Worm (Caenorhabditis elegans): ENCODE results near the gene dmsr-10.

The dmsr-10 gene

DNA sequence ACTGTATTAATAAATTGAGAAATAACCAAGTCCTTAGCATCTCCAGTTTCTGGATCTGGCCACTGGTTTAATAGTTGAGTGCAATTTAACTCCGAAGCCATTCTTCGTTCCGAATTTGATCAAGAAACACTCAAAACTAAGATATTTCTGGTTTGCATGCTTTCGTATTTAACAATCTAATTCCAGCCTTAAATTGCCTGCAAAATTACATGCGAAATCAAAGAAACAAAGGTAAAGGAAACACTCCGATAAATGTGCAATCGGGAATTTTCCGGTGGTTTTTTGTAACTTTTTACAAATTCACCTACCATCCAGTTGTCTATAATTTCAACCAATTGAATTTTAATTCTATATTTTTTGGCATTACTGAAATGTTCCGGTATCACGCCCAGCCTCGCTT lies at the start of gene dmsr-10:
Gene dmsr-10, minus strand, starts transcription at position 101 of the 400 bp plus-strand sequence.
- TF ChIP-seq dao-5 (tag; optimal IDR thresholded peaks at IDR 0.05) (no peak), him-1 (tag; optimal IDR thresholded peaks at IDR 0.05) (no peak), W03F9.2 (tag; optimal IDR thresholded peaks at IDR 0.05) (no peak)

DNA sequence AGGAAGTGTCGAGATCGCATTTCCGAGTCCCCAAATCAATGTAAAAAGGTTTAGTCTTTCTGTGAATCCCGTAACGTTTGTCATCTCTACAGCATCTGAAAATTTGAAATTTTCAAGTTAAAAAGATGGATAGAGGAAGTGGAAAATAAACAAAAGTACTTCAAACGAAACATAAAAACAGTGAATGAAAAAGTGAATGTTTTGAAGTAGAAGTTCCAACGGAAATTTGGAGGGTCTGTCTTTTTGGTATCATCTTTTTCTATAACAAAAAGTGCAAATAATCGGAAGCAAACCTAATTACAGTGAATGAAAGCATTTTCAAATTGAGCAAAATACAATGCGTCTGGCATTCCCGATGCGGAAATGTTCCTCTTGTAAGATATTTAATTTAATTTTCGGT lies 44.8 kb upstream of the dmsr-10 start, which contains the start of gene lgc-54:
Gene lgc-54, minus strand, starts transcription at position 101 of the 400 bp plus-strand sequence.
- TF ChIP-seq W03F9.2 (tag; optimal IDR thresholded peaks at IDR 0.05) = no peak
- TF ChIP-seq dao-5 (tag; optimal IDR thresholded peaks at IDR 0.05) = no peak
- no peak for TF ChIP-seq him-1 (tag; optimal IDR thresholded peaks at IDR 0.05)

ce11 chrV:6842437-6842836 lies 40.7 kb upstream of the dmsr-10 start, which contains the start of gene T15B7.1:
TSS of gene T15B7.1 (plus strand) at chrV:6842737.
- no peak for TF ChIP-seq W03F9.2 (tag; optimal IDR thresholded peaks at IDR 0.05)
- no peak for TF ChIP-seq dao-5 (tag; optimal IDR thresholded peaks at IDR 0.05)
- no peak for TF ChIP-seq him-1 (tag; optimal IDR thresholded peaks at IDR 0.05)

DNA sequence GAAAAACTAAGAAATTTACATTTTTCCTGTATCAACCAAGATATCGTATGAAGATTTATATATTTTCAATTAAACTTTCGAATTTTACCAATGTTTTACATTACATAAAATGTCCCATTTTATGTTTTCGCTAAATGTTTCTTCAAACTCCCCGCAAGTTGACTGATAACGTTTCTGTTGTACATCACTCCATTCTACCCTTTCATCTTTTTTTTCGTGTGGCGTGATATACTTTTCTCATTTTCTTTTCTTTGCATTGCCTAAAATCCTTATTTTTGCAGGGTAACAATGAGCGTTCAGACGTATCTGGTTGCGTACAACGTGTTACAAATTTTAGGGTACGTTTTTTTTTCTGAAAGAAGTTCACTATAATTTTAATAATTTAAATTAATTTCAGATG lies 37.3 kb upstream of the dmsr-10 start, which contains the start of gene hpo-8:
Gene hpo-8, plus strand, starts transcription at position 282 of the 400 bp plus-strand sequence.
- TF ChIP-seq W03F9.2 (tag; optimal IDR thresholded peaks at IDR 0.05) = no peak
- no peak for TF ChIP-seq him-1 (tag; optimal IDR thresholded peaks at IDR 0.05)
- no peak for TF ChIP-seq dao-5 (tag; optimal IDR thresholded peaks at IDR 0.05)

ce11 chrV:6838599-6838998 lies 36.8 kb upstream of the dmsr-10 start, which contains the start of gene T15B7.15:
TSS of gene T15B7.15 (minus strand) at chrV:6838665.
- no peak for TF ChIP-seq him-1 (tag; optimal IDR thresholded peaks at IDR 0.05)
- no peak for TF ChIP-seq W03F9.2 (tag; optimal IDR thresholded peaks at IDR 0.05)
- no peak for TF ChIP-seq dao-5 (tag; optimal IDR thresholded peaks at IDR 0.05)

ce11 chrV:6836036-6836435 lies 34.3 kb upstream of the dmsr-10 start:
- no peak for TF ChIP-seq him-1 (tag; optimal IDR thresholded peaks at IDR 0.05)
- TF ChIP-seq W03F9.2 (tag; optimal IDR thresholded peaks at IDR 0.05) = no peak
- no peak for TF ChIP-seq dao-5 (tag; optimal IDR thresholded peaks at IDR 0.05)

- TF ChIP-seq him-1 (tag; optimal IDR thresholded peaks at IDR 0.05) (no peak), dao-5 (tag; optimal IDR thresholded peaks at IDR 0.05) (no peak), W03F9.2 (tag; optimal IDR thresholded peaks at IDR 0.05) (no peak)
These were observed 33.5 kb upstream of the dmsr-10 start, which contains the start of the genes T15B7.14 and col-143 for ce11 chrV:6835242-6835641. TSS of gene T15B7.14 (minus strand) at chrV:6835342. TSS of gene col-143 (plus strand) at chrV:6835635.

DNA sequence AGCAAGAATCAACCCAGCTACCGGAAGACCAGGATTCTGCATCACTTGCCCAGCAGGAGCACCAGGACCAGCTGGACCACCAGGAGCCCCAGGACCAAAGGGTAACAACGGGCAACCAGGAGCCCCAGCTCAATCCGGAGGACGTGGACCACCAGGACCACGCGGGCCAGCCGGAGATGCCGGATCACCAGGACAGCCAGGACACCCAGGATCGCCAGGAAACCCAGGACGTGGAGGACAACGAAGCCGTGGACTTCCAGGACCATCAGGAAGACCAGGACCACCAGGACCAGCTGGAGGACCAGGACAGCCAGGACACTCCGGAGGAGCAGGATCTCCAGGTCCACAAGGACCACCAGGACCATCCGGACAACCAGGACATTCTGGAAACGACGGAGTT lies 29.8 kb upstream of the dmsr-10 start:
- TF ChIP-seq him-1 (tag; optimal IDR thresholded peaks at IDR 0.05) = no peak
- TF ChIP-seq W03F9.2 (tag; optimal IDR thresholded peaks at IDR 0.05) = no peak
- no peak for TF ChIP-seq dao-5 (tag; optimal IDR thresholded peaks at IDR 0.05)

ce11 chrV:6830755-6831227 lies 29.0 kb upstream of the dmsr-10 start, which contains the start of gene col-142:
TSS of gene col-142 (plus strand) at chrV:6831177.
- no peak for TF ChIP-seq dao-5 (tag; optimal IDR thresholded peaks at IDR 0.05)
- no peak for TF ChIP-seq W03F9.2 (tag; optimal IDR thresholded peaks at IDR 0.05)
- TF ChIP-seq him-1 (tag; optimal IDR thresholded peaks at IDR 0.05) = no peak

- TF ChIP-seq him-1 (tag; optimal IDR thresholded peaks at IDR 0.05) (no peak), dao-5 (tag; optimal IDR thresholded peaks at IDR 0.05) (no peak), W03F9.2 (tag; optimal IDR thresholded peaks at IDR 0.05) (no peak)
These were observed 28.3 kb upstream of the dmsr-10 start for ce11 chrV:6830075-6830474.

- no peak for TF ChIP-seq dao-5 (tag; optimal IDR thresholded peaks at IDR 0.05)
- no peak for TF ChIP-seq W03F9.2 (tag; optimal IDR thresholded peaks at IDR 0.05)
- no peak for TF ChIP-seq him-1 (tag; optimal IDR thresholded peaks at IDR 0.05)
These were observed 27.7 kb upstream of the dmsr-10 start, which contains the start of gene col-141 for ce11 chrV:6829404-6829803. TSS of gene col-141 (plus strand) at chrV:6829704.

- no peak for TF ChIP-seq W03F9.2 (tag; optimal IDR thresholded peaks at IDR 0.05)
- no peak for TF ChIP-seq him-1 (tag; optimal IDR thresholded peaks at IDR 0.05)
- no peak for TF ChIP-seq dao-5 (tag; optimal IDR thresholded peaks at IDR 0.05)
These were observed 27.0 kb upstream of the dmsr-10 start, which contains the start of gene dmsr-15 for ce11 chrV:6828786-6829185. TSS of gene dmsr-15 (minus strand) at chrV:6828886.

DNA sequence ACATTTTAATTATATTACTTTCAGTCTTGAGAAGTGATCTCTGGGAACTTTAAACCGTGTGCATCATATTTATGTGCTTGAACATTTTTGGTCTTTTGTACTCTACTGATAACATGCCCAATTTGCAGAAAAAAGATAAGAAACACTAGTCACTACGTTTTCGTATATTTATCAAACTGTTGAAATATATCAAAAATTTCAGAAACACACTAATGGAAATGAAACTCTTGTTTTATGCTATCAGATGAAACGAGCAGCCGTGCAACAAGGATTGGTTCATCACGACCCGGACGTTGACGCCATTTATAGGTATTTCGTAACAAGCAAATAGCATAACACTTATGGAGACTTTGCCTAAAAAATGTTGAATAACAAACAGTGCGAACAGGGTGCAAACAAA lies 21.7 kb upstream of the dmsr-10 start:
- TF ChIP-seq W03F9.2 (tag; optimal IDR thresholded peaks at IDR 0.05) (no peak), dao-5 (tag; optimal IDR thresholded peaks at IDR 0.05) (no peak), him-1 (tag; optimal IDR thresholded peaks at IDR 0.05) (no peak)

DNA sequence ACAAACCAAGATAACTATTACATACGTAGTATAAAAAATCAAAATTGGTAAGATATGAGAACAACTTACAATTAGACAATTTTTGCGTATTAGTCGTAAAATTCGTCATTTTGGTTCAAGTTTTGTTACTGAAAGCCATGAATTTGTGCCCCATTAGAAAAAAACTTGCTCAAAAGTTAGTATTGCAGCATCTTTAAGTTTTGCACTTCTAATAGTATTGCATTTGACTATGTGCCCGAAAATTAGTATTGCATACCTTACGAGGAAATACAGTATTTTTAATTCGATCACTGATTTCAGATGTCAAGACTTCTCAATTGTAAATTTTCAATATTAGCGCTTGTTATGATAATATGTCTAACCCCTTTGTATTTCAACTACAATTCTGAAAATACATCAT lies 19.8 kb upstream of the dmsr-10 start, which contains the start of gene T15B7.8:
Gene T15B7.8, plus strand, starts transcription at position 301 of the 400 bp plus-strand sequence.
- TF ChIP-seq dao-5 (tag; optimal IDR thresholded peaks at IDR 0.05) (no peak), him-1 (tag; optimal IDR thresholded peaks at IDR 0.05) (no peak), W03F9.2 (tag; optimal IDR thresholded peaks at IDR 0.05) (no peak)

DNA sequence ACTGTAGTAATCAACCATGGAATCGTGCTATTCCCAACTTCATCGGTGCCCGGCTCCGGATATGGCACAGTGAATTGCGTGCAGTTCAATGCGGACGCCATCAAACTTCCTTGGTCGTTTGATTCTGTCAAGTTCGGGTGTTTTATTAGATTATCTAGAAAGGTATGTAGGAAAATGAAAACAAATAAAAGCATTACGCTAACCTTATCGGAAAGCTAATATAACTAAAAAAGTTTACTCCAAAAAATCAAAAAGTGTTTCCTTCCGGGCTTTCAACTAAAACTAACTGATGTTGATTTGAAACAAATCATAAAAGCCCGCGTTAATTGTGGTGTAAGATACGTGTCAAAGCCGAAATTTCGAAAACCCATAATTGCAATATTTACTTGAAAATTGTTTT lies 18.1 kb upstream of the dmsr-10 start, which contains the start of gene dmsr-13:
Gene dmsr-13, minus strand, starts transcription at position 101 of the 400 bp plus-strand sequence.
- TF ChIP-seq him-1 (tag; optimal IDR thresholded peaks at IDR 0.05) (no peak), W03F9.2 (tag; optimal IDR thresholded peaks at IDR 0.05) (no peak), dao-5 (tag; optimal IDR thresholded peaks at IDR 0.05) (no peak)
